Worm (Caenorhabditis elegans) whole organism, L3 larva: ENCODE data around the gene laat-1.

ENCODE experiments used
- ama-1 ChIP-seq: fragments of 150-350 bp; optimal IDR thresholded peaks from 2 replicates; lab custom pipeline; 2018
- egl-27 ChIP-seq: sonication (generic microtip); optimal IDR thresholded peaks from 4 replicates; lab custom pipeline; 2017; ENCODE audit warnings: missing biosample characterization, missing genetic modification reagents, missing genetic modification characterization
- elt-1 ChIP-seq: fragments of 150-350 bp; optimal IDR thresholded peaks from 2 replicates; lab custom pipeline; 2014; ENCODE audit warnings: missing biosample characterization, missing genetic modification characterization
- fos-1 ChIP-seq: fragments of 150-350 bp; optimal IDR thresholded peaks from 2 replicates; lab custom pipeline; 2014; ENCODE audit warnings: missing biosample characterization, missing genetic modification characterization
- jun-1 ChIP-seq: fragments of 150-350 bp; optimal IDR thresholded peaks from 2 replicates; lab custom pipeline; 2014; ENCODE audit warnings: missing biosample characterization, missing genetic modification reagents, missing genetic modification characterization
- mml-1 ChIP-seq: fragments of 150-350 bp; sonication (generic microtip); optimal IDR thresholded peaks from 3 replicates; lab custom pipeline; 2014; ENCODE audit warnings: missing biosample characterization, missing genetic modification characterization
- nhr-23 ChIP-seq: fragments of 150-350 bp; optimal IDR thresholded peaks from 2 replicates; lab custom pipeline; 2014; ENCODE audit warnings: missing biosample characterization, missing genetic modification reagents, missing genetic modification characterization
- nhr-237 ChIP-seq: fragments of 150-350 bp; optimal IDR thresholded peaks from 2 replicates; lab custom pipeline; 2014; ENCODE audit warnings: missing biosample characterization, missing genetic modification characterization
- nhr-76 ChIP-seq: fragments of 150-350 bp; sonication (generic microtip); optimal IDR thresholded peaks from 5 replicates; lab custom pipeline; 2014; ENCODE audit warnings: missing biosample characterization, missing genetic modification characterization
- pha-4 ChIP-seq: fragments of 150-350 bp; optimal IDR thresholded peaks from 2 replicates; lab custom pipeline; 2014; ENCODE audit warnings: missing biosample characterization, missing genetic modification reagents, missing genetic modification characterization
- sea-2 ChIP-seq: fragments of 150-350 bp; sonication (generic microtip); optimal IDR thresholded peaks from 4 replicates; lab custom pipeline; 2014; ENCODE audit warnings: missing biosample characterization, missing genetic modification reagents, missing genetic modification characterization
- snpc-4 ChIP-seq: fragments of 150-350 bp; optimal IDR thresholded peaks from 2 replicates; lab custom pipeline; 2014; ENCODE audit warnings: missing biosample characterization, missing genetic modification characterization
- tbx-2 ChIP-seq: sonication (generic microtip); optimal IDR thresholded peaks from 2 replicates; lab custom pipeline; 2016; ENCODE audit warnings: mild to moderate bottlenecking, missing genetic modification characterization, missing compliant biosample characterization
- unc-39 ChIP-seq: sonication (generic microtip); optimal IDR thresholded peaks from 4 replicates; lab custom pipeline; 2017; ENCODE audit warnings: missing biosample characterization, missing genetic modification characterization

DNA sequence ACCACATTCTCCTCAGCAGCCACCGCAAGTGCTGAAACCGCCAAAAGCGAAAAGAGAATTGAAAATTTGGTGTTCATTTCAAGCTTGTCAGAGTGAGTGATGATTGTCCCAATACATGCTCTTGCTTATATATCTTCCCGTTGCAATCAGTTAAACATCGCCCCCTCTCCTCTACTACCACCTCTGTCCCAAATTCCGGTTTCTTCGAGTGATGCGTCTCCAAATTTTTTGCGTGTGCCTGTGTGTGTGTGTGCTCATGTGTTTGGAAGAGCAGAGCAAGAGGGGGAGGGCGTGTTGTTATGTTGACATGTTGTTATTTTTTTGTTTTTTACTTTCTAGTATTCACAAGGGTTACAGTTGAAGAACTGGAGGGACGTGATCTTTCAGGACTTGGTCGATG lies 43.2 kb downstream of the laat-1 start, which contains the start of gene abu-11:
- TF ChIP-seq mml-1 (tag; lab: Kevin White, UChicago) (no peak), elt-1 (no peak), fos-1 (tag; lab: Kevin White, UChicago) (no peak), nhr-23 (tag; lab: Kevin White, UChicago) (no peak), jun-1 (tag; lab: Kevin White, UChicago) (no peak), pha-4 (tag; lab: Kevin White, UChicago) (no peak), egl-27 (tag; lab: Kevin White, UChicago) (no peak), nhr-237 (tag; lab: Kevin White, UChicago) (no peak), tbx-2 (tag; lab: Kevin White, UChicago) (no peak), nhr-76 (tag; lab: Kevin White, UChicago) (no peak), sea-2 (GFP tag; lab: Kevin White, UChicago) (no peak), ama-1 (lab: Kevin White, UChicago) (no peak), unc-39 (tag; lab: Kevin White, UChicago) (no peak), snpc-4 (tag; lab: Kevin White, UChicago) (no peak)
